Fruit fly (Drosophila melanogaster): ENCODE results near the gene Gr64e.

The Gr64e gene

dm6 chr3L:4024464-4024863, 7.5 kb upstream of the Gr64e start:
- no peak for TF ChIP-seq psq (optimal IDR thresholded peaks at IDR 0.05)
- TF ChIP-seq usp (GFP tag; optimal IDR thresholded peaks at IDR 0.05): no peak
- no peak for TF ChIP-seq CG8478 (optimal IDR thresholded peaks at IDR 0.05)
- no peak for TF ChIP-seq Dll (optimal IDR thresholded peaks at IDR 0.05)
- TF ChIP-seq pan (optimal IDR thresholded peaks at IDR 0.05): no peak
- no peak for TF ChIP-seq EcR (GFP tag; optimal IDR thresholded peaks at IDR 0.05)

- TF ChIP-seq pan (optimal IDR thresholded peaks at IDR 0.05) (no peak), EcR (GFP tag; optimal IDR thresholded peaks at IDR 0.05) (no peak), psq (optimal IDR thresholded peaks at IDR 0.05) (no peak), usp (GFP tag; optimal IDR thresholded peaks at IDR 0.05) (no peak)
Measured at dm6 chr3L:4025738-4026505, 6.0 kb upstream of the Gr64e start, which contains the start of gene CG11594. CG11594 (minus strand) TSS chr3L:4026011.

dm6 chr3L:4026506-4026868, 5.5 kb upstream of the Gr64e start, which contains the start of gene Gr64a:
Gr64a (plus strand) TSS chr3L:4026769.
- no peak for TF ChIP-seq usp (GFP tag; optimal IDR thresholded peaks at IDR 0.05)
- TF ChIP-seq CG8478 (optimal IDR thresholded peaks at IDR 0.05): no peak
- TF ChIP-seq pan (optimal IDR thresholded peaks at IDR 0.05): no peak
- TF ChIP-seq psq (optimal IDR thresholded peaks at IDR 0.05): no peak
- TF ChIP-seq EcR (GFP tag; optimal IDR thresholded peaks at IDR 0.05): no peak
- TF ChIP-seq Dll (optimal IDR thresholded peaks at IDR 0.05): no peak

dm6 chr3L:4028305-4028704, 3.6 kb upstream of the Gr64e start, which contains the start of the genes Gr64b and Gr64c:
Gr64b (plus strand) TSS chr3L:4028605.
Gr64c (plus strand) TSS chr3L:4028605.
- TF ChIP-seq usp (GFP tag; optimal IDR thresholded peaks at IDR 0.05) (no peak), Dll (optimal IDR thresholded peaks at IDR 0.05) (no peak), pan (optimal IDR thresholded peaks at IDR 0.05) (no peak), psq (optimal IDR thresholded peaks at IDR 0.05) (no peak), EcR (GFP tag; optimal IDR thresholded peaks at IDR 0.05) (no peak), CG8478 (optimal IDR thresholded peaks at IDR 0.05) (no peak)

dm6 chr3L:4035499-4035898, 3.6 kb downstream of the Gr64e start, which contains the start of gene Gr64f:
Gr64f (plus strand) TSS chr3L:4035799.
- no peak for TF ChIP-seq psq (optimal IDR thresholded peaks at IDR 0.05)
- TF ChIP-seq pan (optimal IDR thresholded peaks at IDR 0.05): no peak
- TF ChIP-seq EcR (GFP tag; optimal IDR thresholded peaks at IDR 0.05): no peak
- no peak for TF ChIP-seq Dll (optimal IDR thresholded peaks at IDR 0.05)
- no peak for TF ChIP-seq usp (GFP tag; optimal IDR thresholded peaks at IDR 0.05)
- TF ChIP-seq CG8478 (optimal IDR thresholded peaks at IDR 0.05): no peak

dm6 chr3L:4040247-4040925, 8.4 kb downstream of the Gr64e start, which contains the start of the genes CG11593 and Rcd5:
CG11593 (minus strand) TSS chr3L:4040482.
Rcd5 (plus strand) TSS chr3L:4040529.
- TF ChIP-seq CG8478 (optimal IDR thresholded peaks at IDR 0.05) (no peak), EcR (GFP tag; optimal IDR thresholded peaks at IDR 0.05) (no peak), psq (optimal IDR thresholded peaks at IDR 0.05) (no peak), usp (GFP tag; optimal IDR thresholded peaks at IDR 0.05) (no peak)

dm6 chr3L:4044497-4044896, 12.6 kb downstream of the Gr64e start:
- TF ChIP-seq CG8478 (optimal IDR thresholded peaks at IDR 0.05): no peak
- no peak for TF ChIP-seq usp (GFP tag; optimal IDR thresholded peaks at IDR 0.05)

- TF ChIP-seq EcR (GFP tag; optimal IDR thresholded peaks at IDR 0.05) (no peak), usp (GFP tag; optimal IDR thresholded peaks at IDR 0.05) (no peak), pan (optimal IDR thresholded peaks at IDR 0.05) (no peak), CG8478 (optimal IDR thresholded peaks at IDR 0.05) (no peak), Dll (optimal IDR thresholded peaks at IDR 0.05) (no peak)
Measured at dm6 chr3L:4046289-4046688, 14.3 kb downstream of the Gr64e start, which contains the start of gene CG1136. CG1136 (plus strand) TSS chr3L:4046596.

- TF ChIP-seq psq (optimal IDR thresholded peaks at IDR 0.05): no peak
- no peak for TF ChIP-seq EcR (GFP tag; optimal IDR thresholded peaks at IDR 0.05)
- no peak for TF ChIP-seq pan (optimal IDR thresholded peaks at IDR 0.05)
- no peak for TF ChIP-seq usp (GFP tag; optimal IDR thresholded peaks at IDR 0.05)
- no peak for TF ChIP-seq Dll (optimal IDR thresholded peaks at IDR 0.05)
- TF ChIP-seq CG8478 (optimal IDR thresholded peaks at IDR 0.05): no peak
Measured at dm6 chr3L:4047635-4048034, 15.7 kb downstream of the Gr64e start, which contains the start of gene Dpy-30L2. Dpy-30L2 (minus strand) TSS chr3L:4047735.

dm6 chr3L:4049082-4049481, 17.1 kb downstream of the Gr64e start:
- TF ChIP-seq EcR (GFP tag; optimal IDR thresholded peaks at IDR 0.05) (no peak), usp (GFP tag; optimal IDR thresholded peaks at IDR 0.05) (no peak), CG8478 (optimal IDR thresholded peaks at IDR 0.05) (no peak), pan (optimal IDR thresholded peaks at IDR 0.05) (no peak), psq (optimal IDR thresholded peaks at IDR 0.05) (no peak), Dll (optimal IDR thresholded peaks at IDR 0.05) (no peak)

- TF ChIP-seq pan (optimal IDR thresholded peaks at IDR 0.05) (no peak), Dll (optimal IDR thresholded peaks at IDR 0.05) (no peak), psq (optimal IDR thresholded peaks at IDR 0.05) (no peak), usp (GFP tag; optimal IDR thresholded peaks at IDR 0.05) (no peak), EcR (GFP tag; optimal IDR thresholded peaks at IDR 0.05) (no peak)
Measured at dm6 chr3L:4055438-4055962, 23.6 kb downstream of the Gr64e start.

- no peak for TF ChIP-seq CG8478 (optimal IDR thresholded peaks at IDR 0.05)
- TF ChIP-seq pan (optimal IDR thresholded peaks at IDR 0.05): no peak
- no peak for TF ChIP-seq usp (GFP tag; optimal IDR thresholded peaks at IDR 0.05)
- TF ChIP-seq EcR (GFP tag; optimal IDR thresholded peaks at IDR 0.05): no peak
- TF ChIP-seq Dll (optimal IDR thresholded peaks at IDR 0.05): no peak
- no peak for TF ChIP-seq psq (optimal IDR thresholded peaks at IDR 0.05)
Measured at dm6 chr3L:4056812-4057211, 24.9 kb downstream of the Gr64e start.

Measured in whole organism.